Fruit fly (Drosophila melanogaster) whole organism, embryonic: ENCODE data around the gene gry.

Experiments
- B-H1 ChIP-seq: fragments of 200-800 bp; sonication (Bioruptor generic); IDR thresholded peaks from 3 replicates; pipeline ENCODE4 v1.3.6; 2022; ENCODE audit warnings: missing biosample characterization, missing genetic modification characterization
- CG11085 ChIP-seq: fragments of 200-800 bp; sonication (Bioruptor generic); IDR thresholded peaks from 2 replicates; pipeline ENCODE4 v1.3.6; 2022; ENCODE audit warnings: missing biosample characterization, missing genetic modification characterization
- CG13287 ChIP-seq: fragments of 200-800 bp; sonication (Bioruptor generic); IDR thresholded peaks from 2 replicates; pipeline ENCODE4 v1.3.6; 2022; ENCODE audit warnings: missing biosample characterization, missing genetic modification characterization; ENCODE audit not compliant: partially characterized antibody
- CG14050 ChIP-seq: fragments of 200-800 bp; sonication (Bioruptor generic); IDR thresholded peaks from 3 replicates; pipeline ENCODE4 v1.3.6; 2022; ENCODE audit warnings: missing biosample characterization, missing genetic modification characterization
- CG18262 ChIP-seq: fragments of 200-800 bp; optimal IDR thresholded peaks from 3 replicates; lab custom pipeline; 2019; ENCODE audit warnings: missing biosample characterization, mild to moderate bottlenecking, missing genetic modification characterization, moderate library complexity
- CG18476 ChIP-seq: fragments of 200-800 bp; sonication (Bioruptor generic); optimal IDR thresholded peaks from 2 replicates; lab custom pipeline; 2016; ENCODE audit warnings: missing biosample characterization, mild to moderate bottlenecking, missing genetic modification characterization
- CG2129 ChIP-seq: fragments of 200-800 bp; sonication (Bioruptor generic); IDR thresholded peaks from 2 replicates; pipeline ENCODE4 v1.3.6; 2022; ENCODE audit warnings: missing biosample characterization, missing genetic modification characterization; ENCODE audit not compliant: partially characterized antibody
- CG2678 ChIP-seq: fragments of 200-800 bp; sonication (Bioruptor generic); optimal IDR thresholded peaks from 3 replicates; lab custom pipeline; 2019; ENCODE audit warnings: missing biosample characterization, mild to moderate bottlenecking, missing genetic modification characterization, moderate library complexity
- CG2889 ChIP-seq: fragments of 200-800 bp; sonication (Bioruptor generic); IDR thresholded peaks from 3 replicates; pipeline ENCODE4 v1.3.6; 2022; ENCODE audit warnings: missing biosample characterization, missing genetic modification characterization
- CG3407 ChIP-seq: fragments of 200-800 bp; sonication (Bioruptor generic); optimal IDR thresholded peaks from 2 replicates; lab custom pipeline; 2018; ENCODE audit warnings: missing biosample characterization, mild to moderate bottlenecking, missing genetic modification characterization
- CG3995 ChIP-seq: fragments of 200-800 bp; sonication (Bioruptor generic); optimal IDR thresholded peaks from 3 replicates; lab custom pipeline; 2016; ENCODE audit warnings: missing biosample characterization, missing genetic modification characterization
- CG4360 ChIP-seq: fragments of 200-800 bp; sonication (Bioruptor generic); IDR thresholded peaks from 2 replicates; pipeline ENCODE4 v1.3.6; 2022; ENCODE audit warnings: missing biosample characterization, missing genetic modification characterization
- CG6765 ChIP-seq: fragments of 200-800 bp; sonication (Bioruptor generic); optimal IDR thresholded peaks from 3 replicates; lab custom pipeline; 2017; ENCODE audit warnings: missing biosample characterization, mild to moderate bottlenecking, missing genetic modification characterization
- CG7271 ChIP-seq: fragments of 200-800 bp; sonication (Bioruptor generic); optimal IDR thresholded peaks from 2 replicates; lab custom pipeline; 2018; ENCODE audit warnings: missing biosample characterization, mild to moderate bottlenecking, missing genetic modification characterization, moderate library complexity
- CG7928 ChIP-seq: fragments of 200-800 bp; sonication (Bioruptor generic); optimal IDR thresholded peaks from 2 replicates; lab custom pipeline; 2017; ENCODE audit warnings: missing biosample characterization, mild to moderate bottlenecking, missing genetic modification characterization
- CG8359 ChIP-seq: fragments of 200-800 bp; sonication (Bioruptor generic); optimal IDR thresholded peaks from 2 replicates; lab custom pipeline; 2017; ENCODE audit warnings: missing biosample characterization, mild to moderate bottlenecking, missing genetic modification characterization, borderline replicate concordance
- Chrac-16 ChIP-seq: fragments of 200-800 bp; sonication (Bioruptor generic); optimal IDR thresholded peaks from 3 replicates; lab custom pipeline; 2016; ENCODE audit warnings: missing biosample characterization, missing genetic modification characterization
- Dbx ChIP-seq: fragments of 200-800 bp; sonication (Bioruptor generic); IDR thresholded peaks from 3 replicates; pipeline ENCODE4 v1.3.6; 2022; ENCODE audit warnings: missing biosample characterization, missing genetic modification characterization
- ERR ChIP-seq: fragments of 200-800 bp; sonication (Bioruptor generic); optimal IDR thresholded peaks from 2 replicates; lab custom pipeline; 2016; ENCODE audit warnings: missing biosample characterization, missing genetic modification characterization
- Ets97D ChIP-seq: fragments of 200-800 bp; sonication (Bioruptor generic); optimal IDR thresholded peaks from 3 replicates; lab custom pipeline; 2016; ENCODE audit warnings: missing biosample characterization, missing genetic modification characterization
- Fer2 ChIP-seq: fragments of 200-800 bp; sonication (Bioruptor generic); optimal IDR thresholded peaks from 2 replicates; lab custom pipeline; 2018; ENCODE audit warnings: missing biosample characterization, mild to moderate bottlenecking, missing genetic modification characterization, moderate library complexity
- Gug ChIP-seq: fragments of 200-800 bp; sonication (Bioruptor generic); IDR thresholded peaks from 4 replicates; pipeline ENCODE4 v1.3.6; 2022; ENCODE audit warnings: missing biosample characterization, missing genetic modification characterization
- Hmr ChIP-seq: fragments of 200-800 bp; sonication (Bioruptor generic); optimal IDR thresholded peaks from 3 replicates; lab custom pipeline; 2017; ENCODE audit warnings: mild to moderate bottlenecking, missing biosample characterization, missing genetic modification reagents, missing genetic modification characterization
- Med ChIP-seq: fragments of 200-800 bp; sonication (Bioruptor generic); peaks from one replicate; lab custom pipeline; 2016; ENCODE audit warnings: missing biosample characterization, missing genetic modification characterization, mild to moderate bottlenecking, inconsistent platforms, moderate library complexity
- Mrtf ChIP-seq: fragments of 200-800 bp; sonication (Bioruptor generic); IDR thresholded peaks from 3 replicates; pipeline ENCODE4 v1.3.6; 2022; ENCODE audit warnings: missing biosample characterization, missing genetic modification characterization
- NK7.1 ChIP-seq: fragments of 200-800 bp; sonication (Bioruptor generic); optimal IDR thresholded peaks from 3 replicates; lab custom pipeline; 2016; ENCODE audit warnings: missing biosample characterization, missing genetic modification characterization
- Sox100B ChIP-seq: fragments of 200-800 bp; sonication (Bioruptor generic); optimal IDR thresholded peaks from 3 replicates; lab custom pipeline; 2018; ENCODE audit warnings: missing biosample characterization, mild to moderate bottlenecking, missing genetic modification characterization
- ap ChIP-seq: fragments of 200-800 bp; sonication (Bioruptor generic); IDR thresholded peaks from 2 replicates; pipeline ENCODE4 v1.3.6; 2022; ENCODE audit warnings: missing biosample characterization, missing genetic modification characterization
- az2 ChIP-seq: fragments of 200-800 bp; sonication (Bioruptor generic); optimal IDR thresholded peaks from 3 replicates; lab custom pipeline; 2016; ENCODE audit warnings: missing biosample characterization, missing genetic modification characterization
- bowl ChIP-seq: fragments of 200-800 bp; sonication (Bioruptor generic); IDR thresholded peaks from 2 replicates; pipeline ENCODE4 v1.3.6; 2022; ENCODE audit warnings: missing biosample characterization, missing genetic modification characterization
- btn ChIP-seq: fragments of 200-800 bp; sonication (Bioruptor generic); optimal IDR thresholded peaks from 2 replicates; lab custom pipeline; 2016; ENCODE audit warnings: missing biosample characterization, missing genetic modification characterization
- caup ChIP-seq: fragments of 200-800 bp; sonication (Bioruptor generic); optimal IDR thresholded peaks from 3 replicates; lab custom pipeline; 2017; ENCODE audit warnings: missing biosample characterization, mild to moderate bottlenecking, missing genetic modification characterization, moderate library complexity; ENCODE audit not compliant: severe bottlenecking
- dan ChIP-seq: fragments of 200-800 bp; sonication (Bioruptor generic); IDR thresholded peaks from 2 replicates; pipeline ENCODE4 v1.3.6; 2022; ENCODE audit warnings: missing biosample characterization, missing genetic modification characterization
- dimm ChIP-seq: fragments of 200-800 bp; sonication (Bioruptor generic); IDR thresholded peaks from 2 replicates; pipeline ENCODE4 v1.3.6; 2022; ENCODE audit warnings: missing biosample characterization, missing genetic modification characterization
- dmrt99B ChIP-seq: fragments of 200-800 bp; sonication (Bioruptor generic); optimal IDR thresholded peaks from 2 replicates; lab custom pipeline; 2018; ENCODE audit warnings: missing biosample characterization, mild to moderate bottlenecking, missing genetic modification characterization, moderate library complexity
- eve ChIP-seq, 2 experiments: fragments of >200 bp; optimal IDR thresholded peaks; 2 replicates each; lab custom pipeline; 2017; ENCODE audit warnings: missing biosample characterization in 2 of 2, missing genetic modification characterization in 2 of 2
- fd3F ChIP-seq: fragments of 200-800 bp; sonication (Bioruptor generic); optimal IDR thresholded peaks from 2 replicates; lab custom pipeline; 2018; ENCODE audit warnings: missing biosample characterization, mild to moderate bottlenecking, missing genetic modification characterization, moderate library complexity
- hb ChIP-seq: fragments of 200-800 bp; sonication (Bioruptor generic); IDR thresholded peaks from 3 replicates; pipeline ENCODE4 v1.3.6; 2022; ENCODE audit warnings: missing biosample characterization, missing genetic modification characterization; ENCODE audit not compliant: partially characterized antibody
- lilli ChIP-seq: fragments of 200-800 bp; sonication (Bioruptor generic); optimal IDR thresholded peaks from 3 replicates; lab custom pipeline; 2016; ENCODE audit warnings: missing biosample characterization, missing genetic modification characterization
- luna ChIP-seq: fragments of 200-800 bp; sonication (Bioruptor generic); optimal IDR thresholded peaks from 2 replicates; lab custom pipeline; 2016; ENCODE audit warnings: missing biosample characterization, missing genetic modification characterization
- mirr ChIP-seq: fragments of 200-800 bp; sonication (Bioruptor generic); optimal IDR thresholded peaks from 3 replicates; lab custom pipeline; 2018; ENCODE audit warnings: missing biosample characterization, mild to moderate bottlenecking, missing genetic modification characterization
- nmo ChIP-seq: fragments of 200-800 bp; sonication (Bioruptor generic); optimal IDR thresholded peaks from 2 replicates; lab custom pipeline; 2018; ENCODE audit warnings: missing biosample characterization, mild to moderate bottlenecking, missing genetic modification characterization, moderate library complexity
- oc ChIP-seq: fragments of 200-800 bp; sonication (Bioruptor generic); optimal IDR thresholded peaks from 2 replicates; lab custom pipeline; 2018; ENCODE audit warnings: missing biosample characterization, mild to moderate bottlenecking, missing genetic modification characterization, moderate library complexity
- pb ChIP-seq: fragments of 200-800 bp; sonication (Bioruptor generic); optimal IDR thresholded peaks from 3 replicates; lab custom pipeline; 2016; ENCODE audit warnings: missing biosample characterization, missing genetic modification characterization
- ranshi ChIP-seq: fragments of 200-800 bp; sonication (Bioruptor generic); IDR thresholded peaks from 2 replicates; pipeline ENCODE4 v1.3.6; 2022; ENCODE audit warnings: missing biosample characterization, missing genetic modification characterization
- sd ChIP-seq: fragments of 200-800 bp; sonication (Bioruptor generic); optimal IDR thresholded peaks from 3 replicates; lab custom pipeline; 2018; ENCODE audit warnings: missing biosample characterization, mild to moderate bottlenecking, missing genetic modification characterization, moderate library complexity
- sens-2 ChIP-seq: fragments of 200-800 bp; sonication (Bioruptor generic); IDR thresholded peaks from 2 replicates; pipeline ENCODE4 v1.3.6; 2022; ENCODE audit warnings: missing biosample characterization, missing genetic modification characterization
- sim ChIP-seq: fragments of 200-800 bp; sonication (Bioruptor generic); IDR thresholded peaks from 2 replicates; pipeline ENCODE4 v1.3.6; 2022; ENCODE audit warnings: missing biosample characterization, missing genetic modification characterization
- ssp ChIP-seq: fragments of 200-800 bp; sonication (Bioruptor generic); IDR thresholded peaks from 2 replicates; pipeline ENCODE4 v1.3.6; 2022; ENCODE audit warnings: missing biosample characterization, missing genetic modification characterization
- stwl ChIP-seq: fragments of 200-800 bp; sonication (Bioruptor generic); optimal IDR thresholded peaks from 3 replicates; lab custom pipeline; 2018; ENCODE audit warnings: missing biosample characterization, mild to moderate bottlenecking, missing genetic modification characterization, moderate library complexity
- ttk ChIP-seq: fragments of 200-800 bp; sonication (Bioruptor generic); IDR thresholded peaks from 2 replicates; pipeline ENCODE4 v2.1.2; 2022; ENCODE audit warnings: missing biosample characterization, missing genetic modification characterization

gry gene

dm6 chr3L:3192912-3193311 is 6.0 kb upstream of the gry start, which contains the start of gene Hsp83 (continued):
- peak; percentile 100 for TF ChIP-seq caup (GFP tag; lab: Kevin White, UChicago)
- peak; percentile 95 for TF ChIP-seq Dbx (GFP tag; lab: Robert Waterston, UW)
- peak; percentile 55; the same call in 2 of the 4 replicates for TF ChIP-seq Gug (GFP tag; lab: Robert Waterston, UW)
- TF ChIP-seq dan (GFP tag; lab: Robert Waterston, UW): no peak
- peak; percentile 81 for TF ChIP-seq CG2889 (GFP tag; lab: Robert Waterston, UW)
- peak; percentile 81 for TF ChIP-seq CG3995 (GFP tag; lab: Kevin White, UChicago)
- TF ChIP-seq CG18476 (GFP tag; lab: Kevin White, UChicago): peak; percentile 83
- TF ChIP-seq CG18262 (tag; lab: Kevin White, UChicago): peak; percentile 83
- TF ChIP-seq ap (GFP tag; lab: Robert Waterston, UW): peak; percentile 88
- peak; percentile 100 for TF ChIP-seq mirr (GFP tag; lab: Kevin White, UChicago)
- peak; percentile 94 for TF ChIP-seq Sox100B (GFP tag; lab: Kevin White, UChicago)
- peak; percentile 82; the same call in 2 of the 3 replicates for TF ChIP-seq B-H1 (GFP tag; lab: Robert Waterston, UW)
- TF ChIP-seq ssp: peak; percentile 65
- TF ChIP-seq CG6765: peak; percentile 100
- peak; percentile 92 for TF ChIP-seq ranshi (GFP tag; lab: Robert Waterston, UW)
- TF ChIP-seq CG7271 (tag; lab: Kevin White, UChicago): peak; percentile 97
- TF ChIP-seq CG3407 (GFP tag; lab: Kevin White, UChicago): peak; percentile 94
- TF ChIP-seq Ets97D (GFP tag; lab: Kevin White, UChicago): peak; percentile 100
- TF ChIP-seq Med (GFP tag; lab: Kevin White, UChicago): peak; percentile 100
- TF ChIP-seq pb (GFP tag; lab: Kevin White, UChicago): peak; percentile 96
- TF ChIP-seq oc (tag; lab: Kevin White, UChicago): peak; percentile 92
- peak; percentile 99 for TF ChIP-seq Hmr (GFP tag; lab: Kevin White, UChicago)
- no peak for TF ChIP-seq CG2129 (GFP tag; lab: Robert Waterston, UW)
- TF ChIP-seq hb (GFP tag; lab: Robert Waterston, UW): no peak
- peak; percentile 91 for TF ChIP-seq CG2678 (tag; lab: Kevin White, UChicago)
- TF ChIP-seq sim: peak; percentile 92
- TF ChIP-seq lilli: peak; percentile 88
- TF ChIP-seq CG11085: peak; percentile 87
- TF ChIP-seq eve (GFP tag; optimal IDR thresholded peaks at IDR 0.05; lab: Kevin White, UChicago): no peak
- peak; percentile 93 for TF ChIP-seq CG8359
- peak; percentile 79 for TF ChIP-seq Chrac-16
- TF ChIP-seq Fer2 (tag; lab: Kevin White, UChicago): peak; percentile 91
- TF ChIP-seq bowl (GFP tag; lab: Robert Waterston, UW): peak; percentile 81; the same call in 1 of the 2 replicates
- TF ChIP-seq sd: no peak
- TF ChIP-seq NK7.1 (GFP tag; lab: Kevin White, UChicago): peak; percentile 95
- no peak for TF ChIP-seq CG13287 (GFP tag; lab: Robert Waterston, UW)
- TF ChIP-seq az2 (GFP tag; lab: Kevin White, UChicago): peak; percentile 83
- TF ChIP-seq stwl (tag; lab: Kevin White, UChicago): peak; percentile 85
- peak; percentile 79 for TF ChIP-seq nmo (GFP tag; lab: Kevin White, UChicago)
- peak; percentile 91 for TF ChIP-seq luna (GFP tag; lab: Kevin White, UChicago)
- TF ChIP-seq CG4360 (GFP tag; lab: Robert Waterston, UW): peak; percentile 74
- peak; percentile 84 for TF ChIP-seq ERR (GFP tag; lab: Kevin White, UChicago)
- TF ChIP-seq btn (GFP tag; lab: Kevin White, UChicago): peak; percentile 94
- TF ChIP-seq dmrt99B: peak; percentile 88
- TF ChIP-seq sens-2: peak; percentile 97
- peak; percentile 99 for TF ChIP-seq CG7928 (GFP tag; lab: Kevin White, UChicago)
- peak; percentile 89 for TF ChIP-seq ttk (GFP tag; lab: Robert Waterston, UW)
- peak; percentile 92 for TF ChIP-seq CG14050 (GFP tag; lab: Robert Waterston, UW)
- TF ChIP-seq Mrtf (GFP tag; lab: Robert Waterston, UW): peak; percentile 78; the same call in 2 of the 3 replicates
- TF ChIP-seq dimm (GFP tag; lab: Robert Waterston, UW): peak; percentile 75
- peak; percentile 86 for TF ChIP-seq fd3F (GFP tag; lab: Kevin White, UChicago)
